Worm (Caenorhabditis elegans): ENCODE results near the gene R05H11.1.

DNA sequence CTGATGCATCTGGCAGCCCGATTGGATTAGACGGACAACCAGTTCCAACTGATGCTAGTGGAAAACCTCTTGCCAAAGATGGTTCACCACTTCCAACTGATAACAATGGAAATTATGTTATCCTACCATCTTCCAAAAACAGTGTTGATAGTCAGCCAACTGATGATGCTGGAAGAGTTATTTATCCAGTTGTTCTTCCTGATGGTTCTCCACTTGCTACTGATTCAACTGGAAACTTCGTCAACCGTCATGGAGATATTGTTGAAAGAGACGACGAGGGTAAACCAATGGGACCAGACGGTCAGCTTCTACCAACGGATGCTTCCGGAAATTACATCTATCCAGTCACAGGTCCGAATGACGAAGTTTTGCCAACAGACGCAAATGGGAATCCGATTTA is 38.7 kb upstream of the R05H11.1 start:
- TF ChIP-seq zag-1 (tag; optimal IDR thresholded peaks at IDR 0.05): no peak
- no peak for TF ChIP-seq unc-39 (tag; optimal IDR thresholded peaks at IDR 0.05)
- peak in 1 of 2 experiments; percentile 96 for TF ChIP-seq unc-62 (GFP tag; optimal IDR thresholded peaks at IDR 0.05 in 1 of 2)
- TF ChIP-seq unc-62 (tag; optimal IDR thresholded peaks at IDR 0.05): no peak
- no peak for TF ChIP-seq ceh-28 (tag; optimal IDR thresholded peaks at IDR 0.05)
- TF ChIP-seq lsy-2 (tag; optimal IDR thresholded peaks at IDR 0.05): no peak
- TF ChIP-seq nhr-6 (tag; optimal IDR thresholded peaks at IDR 0.05): no peak
- no peak for TF ChIP-seq ztf-11 (tag; optimal IDR thresholded peaks at IDR 0.05)
